Worm (Caenorhabditis elegans) whole organism, dauer: ENCODE results near the gene ccch-2.
"Not testable (repeated sequence)": the region's sequence is repeated elsewhere in the genome, so short reads cannot be mapped to it uniquely, and the experiment has no call there.

Experiments used
- unc-62 ChIP-seq: sonication (generic microtip); optimal IDR thresholded peaks from 2 replicates; lab custom pipeline; 2017; ENCODE audit warnings: missing biosample characterization, missing genetic modification reagents, missing genetic modification characterization

The ccch-2 gene

DNA sequence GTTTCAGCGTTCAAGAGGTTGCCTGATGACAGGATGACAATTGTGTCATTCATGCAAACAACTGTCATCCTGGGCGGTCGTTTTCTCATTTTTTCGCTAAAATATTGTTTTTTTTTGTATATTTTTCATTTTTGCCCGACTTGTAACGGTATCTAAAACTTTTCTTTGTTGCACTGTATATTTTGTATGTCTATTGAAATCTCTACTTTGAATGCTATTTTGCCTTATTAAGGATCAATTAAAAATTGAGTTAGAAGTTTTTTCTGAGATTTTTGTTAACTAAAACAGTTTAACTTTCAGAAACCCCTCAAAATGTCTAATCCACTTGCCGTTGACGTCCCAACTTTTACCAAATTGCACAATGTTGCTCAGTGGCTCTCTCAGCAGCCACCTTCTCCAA is at the start of gene ccch-2:
TSS of gene ccch-2 (plus strand) at position 301 of the 400 bp plus-strand sequence.
- TF ChIP-seq unc-62, result no peak

DNA sequence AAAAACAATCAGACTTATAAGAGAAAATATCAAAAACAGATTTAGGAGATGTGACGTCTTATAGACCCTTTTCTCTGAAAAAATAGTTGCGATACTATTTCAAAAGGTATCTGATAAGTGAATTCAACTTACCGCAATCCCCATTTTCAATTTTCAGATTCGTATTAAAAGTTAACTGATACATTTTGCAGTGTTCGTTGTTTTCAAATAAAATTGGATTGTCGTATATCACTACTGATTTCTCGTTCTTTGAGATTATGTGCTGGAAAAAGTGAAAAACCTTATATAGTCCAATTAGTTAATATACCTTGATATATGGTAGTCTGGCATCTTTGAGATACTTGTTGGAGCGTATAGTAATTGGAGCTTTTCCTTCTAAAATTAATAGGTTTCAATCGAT is 47.5 kb upstream of the ccch-2 start:
- TF ChIP-seq unc-62, result no peak

DNA sequence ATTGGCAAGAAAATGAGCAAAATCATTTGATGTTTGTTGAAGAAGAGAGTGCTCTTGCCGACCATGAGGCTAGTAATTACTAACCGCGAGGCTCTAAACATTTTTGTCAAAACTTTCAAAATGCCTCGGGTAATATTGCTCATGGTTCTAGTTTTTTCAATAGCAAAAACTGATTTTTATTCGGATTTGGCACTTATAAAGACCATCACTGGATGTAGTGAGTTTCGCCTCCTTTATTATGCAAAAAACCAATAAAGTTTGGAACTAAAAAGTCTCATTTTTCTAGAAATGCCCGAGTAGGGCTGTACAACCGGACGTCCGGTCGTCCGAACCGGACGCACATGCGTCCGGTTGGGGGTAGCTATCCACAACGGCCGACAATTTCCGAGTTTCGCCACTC is 45.0 kb upstream of the ccch-2 start, which contains the start of the genes hpa-1 and irld-39:
TSS of gene hpa-1 (minus strand) at position 101 of the 400 bp plus-strand sequence.
TSS of gene irld-39 (plus strand) at position 121 of the 400 bp plus-strand sequence.
- no peak for TF ChIP-seq unc-62

DNA sequence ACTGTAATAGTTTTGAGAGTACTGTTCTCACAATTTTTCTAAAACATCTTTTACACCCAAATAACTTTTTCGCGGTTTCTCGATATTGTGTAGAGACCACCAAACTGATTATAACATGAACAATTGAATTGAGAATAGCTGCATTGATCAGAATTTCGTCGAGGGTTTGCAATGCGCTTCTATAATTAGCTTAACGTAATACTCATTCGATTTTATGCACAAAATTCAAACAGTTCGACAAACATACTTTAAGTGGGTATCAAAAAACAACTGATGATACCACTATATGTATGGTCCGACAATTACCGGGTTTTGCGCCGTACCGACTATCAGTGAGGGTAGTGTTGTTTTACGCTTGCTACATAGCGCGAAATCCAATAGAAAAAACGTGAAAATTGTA is 41.2 kb upstream of the ccch-2 start:
- no peak for TF ChIP-seq unc-62

ce11 chrIV:16238555-16238954 is 39.4 kb upstream of the ccch-2 start, which contains the start of gene srw-61:
srw-61 (minus strand) TSS chrIV:16238655.
- TF ChIP-seq unc-62, result no peak

ce11 chrIV:16247131-16247530 is 30.9 kb upstream of the ccch-2 start, which contains the start of gene F38C2.1:
F38C2.1 (plus strand) TSS chrIV:16247431.
- TF ChIP-seq unc-62, result no peak

- TF ChIP-seq unc-62, result no peak
These were observed 23.5 kb upstream of the ccch-2 start, which contains the start of gene hlh-17 for ce11 chrIV:16254464-16254863. hlh-17 (plus strand) TSS chrIV:16254764.

- TF ChIP-seq unc-62, result no peak
These were observed 20.7 kb upstream of the ccch-2 start, which contains the start of gene hlh-31 for ce11 chrIV:16257330-16257729. hlh-31 (plus strand) TSS chrIV:16257630.

DNA sequence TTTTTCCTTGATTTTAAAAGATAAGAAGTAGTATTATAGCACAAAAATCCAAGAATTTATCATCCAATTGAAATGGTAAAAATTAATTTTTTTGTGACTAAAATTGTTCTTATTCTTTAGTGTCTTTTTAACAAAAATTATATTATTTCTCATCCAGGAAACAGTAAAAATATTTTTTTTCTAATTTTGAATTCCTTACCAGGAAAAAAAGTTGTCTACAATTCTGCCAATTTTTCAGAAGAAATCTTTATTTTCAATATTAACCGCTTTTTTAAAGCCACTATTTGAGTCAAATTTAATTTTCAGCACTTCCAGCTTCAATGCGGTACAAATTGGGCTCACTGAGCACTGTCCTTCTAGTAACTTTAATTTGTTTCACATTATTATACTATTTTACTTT is 7.0 kb upstream of the ccch-2 start, which contains the start of gene F38C2.4:
TSS of gene F38C2.4 (plus strand) at position 301 of the 400 bp plus-strand sequence.
- no peak for TF ChIP-seq unc-62

DNA sequence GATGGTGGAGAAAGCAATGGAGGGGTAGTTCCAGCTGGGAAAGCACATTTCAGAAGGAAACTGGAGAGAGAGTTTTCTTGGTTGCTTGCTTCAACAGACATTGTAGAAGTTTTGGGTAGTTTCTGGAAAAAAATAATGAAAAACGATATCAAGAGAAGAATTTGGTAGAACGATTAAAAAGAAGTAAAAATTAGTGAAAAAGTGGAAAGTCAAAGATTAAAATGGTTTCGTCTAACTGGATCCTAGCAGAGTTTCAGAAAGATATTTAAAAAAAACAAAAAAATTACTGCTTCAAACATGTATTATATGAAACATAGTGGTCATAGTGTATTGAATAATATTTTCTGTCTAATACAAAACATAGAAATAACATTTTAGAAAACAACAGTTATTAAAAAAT is 711 bp upstream of the ccch-2 start, which contains the start of gene F38C2.7:
TSS of gene F38C2.7 (minus strand) at position 101 of the 400 bp plus-strand sequence.
- TF ChIP-seq unc-62, result no peak

DNA sequence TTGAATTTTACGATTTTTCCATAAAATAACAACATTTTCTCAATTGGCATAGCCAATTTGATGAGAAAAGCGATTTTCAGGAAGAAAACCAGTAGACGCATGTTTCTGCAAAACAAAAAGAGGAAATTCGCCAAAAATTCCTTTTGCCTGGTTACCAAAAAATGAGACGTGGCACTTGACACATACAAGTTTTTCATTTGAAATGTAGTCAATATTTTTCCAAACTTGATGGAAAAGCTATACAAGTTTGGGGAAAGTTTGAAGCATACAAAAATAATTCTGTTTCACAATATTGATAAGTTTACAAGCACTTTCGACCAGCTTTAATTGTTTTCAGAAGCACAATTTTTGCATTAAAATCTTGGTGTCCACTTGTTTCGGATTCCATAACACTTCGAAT is 2.6 kb downstream of the ccch-2 start, which contains the start of gene clec-191:
TSS of gene clec-191 (minus strand) at position 101 of the 400 bp plus-strand sequence.
- TF ChIP-seq unc-62, result no peak

- TF ChIP-seq unc-62, result no peak
These were observed 12.7 kb downstream of the ccch-2 start, which contains the start of gene srz-75 for ce11 chrIV:16290745-16291144. srz-75 (minus strand) TSS chrIV:16290845.

DNA sequence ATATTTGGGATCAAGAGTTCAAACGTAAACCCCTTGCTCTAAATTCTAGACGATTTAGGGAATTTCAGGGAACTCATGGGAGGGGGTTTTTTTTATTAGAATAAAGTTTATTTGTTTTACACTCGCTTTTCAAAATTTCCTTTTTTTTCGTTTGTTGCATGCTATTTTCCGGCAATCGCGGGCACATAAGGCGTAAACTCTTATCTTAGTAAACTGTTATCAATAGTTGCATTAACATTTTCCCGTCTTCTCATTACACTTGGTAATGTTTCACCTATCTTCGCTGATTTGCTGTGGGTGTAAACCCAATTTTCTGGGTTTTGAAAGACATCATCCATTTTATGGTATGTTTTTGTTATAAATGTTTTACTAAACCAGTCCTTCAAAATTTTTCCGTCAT is 15.9 kb downstream of the ccch-2 start:
- TF ChIP-seq unc-62, result no peak

DNA sequence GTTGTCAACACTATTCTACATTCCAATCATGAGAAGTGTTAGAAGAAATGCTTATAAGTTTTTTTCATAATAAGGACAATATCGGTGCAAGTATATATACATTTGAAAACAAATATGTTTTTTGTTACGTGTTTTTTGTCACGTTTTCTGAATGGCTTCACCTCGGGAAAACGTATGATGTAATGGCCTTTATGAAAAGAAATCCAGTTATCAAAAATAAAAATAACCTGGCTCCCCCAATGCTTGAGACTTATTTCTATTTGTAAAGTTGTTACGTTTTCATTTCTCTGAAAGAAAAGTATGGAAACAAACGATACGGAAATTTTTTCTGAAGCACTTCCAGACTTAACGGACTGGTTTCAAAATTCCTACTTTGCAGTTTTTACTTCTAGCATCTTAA is 20.8 kb downstream of the ccch-2 start, which contains the start of gene srz-72:
TSS of gene srz-72 (plus strand) at position 301 of the 400 bp plus-strand sequence.
- TF ChIP-seq unc-62, result no peak

DNA sequence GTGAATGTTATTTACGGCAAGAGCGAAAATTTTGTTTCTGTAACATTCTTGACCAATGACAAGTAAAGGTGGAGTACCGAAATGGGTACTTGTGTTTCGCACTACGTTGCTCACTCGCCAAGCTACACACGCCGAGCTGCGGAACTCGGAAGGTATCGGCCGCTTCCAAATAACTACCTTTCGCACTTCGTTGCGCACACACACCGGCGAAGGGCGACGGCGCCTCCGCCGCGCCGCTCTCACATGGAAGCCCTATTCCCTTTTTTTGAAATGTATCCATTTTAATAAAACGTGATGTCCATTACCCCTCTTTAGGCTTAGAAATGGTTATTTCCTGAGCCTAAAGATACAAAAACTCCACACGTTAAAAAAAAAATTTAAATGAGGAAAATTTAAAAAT is 28.9 kb downstream of the ccch-2 start:
- TF ChIP-seq unc-62, result no peak

DNA sequence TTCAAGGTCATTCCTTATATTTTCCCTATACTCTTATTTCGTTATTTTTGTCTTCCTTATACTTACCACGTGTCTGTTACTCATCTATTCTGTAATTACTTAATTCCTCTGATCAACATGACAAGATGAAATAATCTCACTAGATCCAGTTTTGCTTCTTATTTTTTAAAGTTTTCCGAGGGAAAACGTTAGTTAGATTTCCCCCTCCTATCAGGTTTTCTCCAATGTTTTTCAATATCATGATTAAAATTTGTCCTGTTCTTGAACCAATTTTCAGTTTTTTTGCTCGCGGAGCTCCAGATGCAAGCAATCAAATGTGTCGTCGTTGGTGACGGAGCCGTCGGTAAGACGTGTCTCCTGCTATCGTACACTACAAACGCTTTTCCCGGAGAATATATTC is 29.9 kb downstream of the ccch-2 start, which contains the start of gene rac-2:
TSS of gene rac-2 (plus strand) at position 301 of the 400 bp plus-strand sequence.
- TF ChIP-seq unc-62, result not testable (repeated sequence)

DNA sequence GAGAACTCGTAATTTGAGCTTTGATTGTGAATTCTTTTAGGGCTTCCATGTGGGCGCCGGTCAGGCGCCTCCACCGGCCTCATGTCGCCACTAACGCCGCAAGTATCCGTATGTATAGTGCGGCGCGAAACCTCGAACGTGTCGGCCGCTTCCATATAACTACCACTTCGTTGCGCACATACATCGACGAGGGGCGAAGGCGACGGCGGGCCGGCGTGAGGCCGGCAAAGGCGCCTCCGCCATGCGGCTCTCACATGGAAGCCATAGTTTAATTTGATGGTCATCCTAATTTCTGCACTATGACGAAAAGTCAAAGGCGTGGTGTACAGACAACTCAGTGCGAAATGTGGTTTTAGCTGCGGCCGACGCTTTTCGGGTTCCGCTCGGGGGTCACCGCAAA is 32.1 kb downstream of the ccch-2 start:
- no peak for TF ChIP-seq unc-62

DNA sequence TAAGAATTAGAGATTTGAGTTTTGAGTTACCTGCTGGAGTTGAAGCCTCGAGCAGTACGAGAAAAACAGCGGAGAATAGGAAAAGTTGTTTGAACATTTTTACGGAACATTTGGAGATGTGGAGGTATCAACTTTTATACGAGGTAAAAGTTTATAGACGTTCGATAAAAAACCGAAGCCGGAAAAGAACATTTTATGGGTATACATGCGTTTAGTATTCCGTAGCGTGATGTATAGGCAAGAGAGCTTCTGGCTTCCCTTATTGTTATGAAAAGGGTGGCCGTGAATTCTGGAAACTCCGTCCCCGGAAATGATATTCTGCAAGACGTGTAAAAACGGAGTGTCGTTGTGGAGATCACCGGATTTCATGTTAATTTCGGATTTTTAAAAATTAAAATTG is 42.4 kb downstream of the ccch-2 start, which contains the start of gene K03D3.5:
TSS of gene K03D3.5 (minus strand) at position 101 of the 400 bp plus-strand sequence.
- no peak for TF ChIP-seq unc-62
